Worm (Caenorhabditis elegans) whole organism, midembryonic: Measurements from ENCODE around the gene clec-10.

Experiments
- T22C8.4 ChIP-seq: fragments of 200-800 bp; sonication (Bioruptor generic); IDR thresholded peaks from 2 replicates; pipeline ENCODE4 v1.3.6; 2022; ENCODE audit warnings: missing genetic modification characterization, missing compliant biosample characterization
- ref-1 ChIP-seq: fragments of 200-800 bp; sonication (Bioruptor generic); conservative IDR thresholded peaks from 2 replicates; pipeline ENCODE4 v1.3.6; 2022; ENCODE audit warnings: missing genetic modification reagents, missing genetic modification characterization, missing compliant biosample characterization

DNA sequence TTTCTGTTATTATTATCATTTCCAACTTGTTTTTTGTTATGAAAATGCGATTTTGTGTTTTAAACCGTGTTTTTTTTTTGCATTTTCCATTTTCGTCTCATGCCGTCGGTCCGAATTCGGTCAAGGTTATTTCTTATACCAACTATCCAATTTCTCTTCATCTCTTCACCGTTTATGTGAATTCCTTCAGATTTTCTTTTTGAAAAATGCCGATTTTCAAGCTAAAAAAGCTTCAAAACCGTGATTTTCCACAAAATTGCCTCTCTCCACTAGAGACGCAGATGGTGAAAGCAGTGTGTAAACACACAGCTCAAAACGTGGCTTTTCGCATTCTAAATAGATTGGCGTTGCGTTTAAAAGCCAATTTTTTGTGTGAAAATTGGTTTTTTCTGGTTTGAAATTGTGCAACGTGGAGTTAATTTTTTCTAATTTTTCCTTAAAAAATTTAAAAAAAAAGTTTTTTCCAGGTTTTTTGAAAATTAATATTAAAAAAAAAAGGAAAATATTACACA is 14.6 kb upstream of the clec-10 start:
- TF ChIP-seq T22C8.4 (no peak), ref-1 (GFP tag; lab: Robert Waterston, UW) (no peak)
